Worm (Caenorhabditis elegans) whole organism, late embryonic: ENCODE results near the gene cyn-10.
A peak's percentile ranks its signal among the peaks of the same experiment; 100 is the strongest.

Experiments used
- C08G9.2 ChIP-seq: sonication (generic microtip); optimal IDR thresholded peaks from 2 replicates; lab custom pipeline; 2016; ENCODE audit warnings: mild to moderate bottlenecking, missing genetic modification characterization, moderate library complexity, missing compliant biosample characterization
- C38D4.7 ChIP-seq: fragments of 200-800 bp; sonication (Bioruptor generic); optimal IDR thresholded peaks from 2 replicates; lab custom pipeline; 2018; ENCODE audit warnings: mild to moderate bottlenecking, missing genetic modification characterization, moderate library complexity, missing compliant biosample characterization
- Y22D7AL.16 ChIP-seq: sonication (generic microtip); optimal IDR thresholded peaks from 2 replicates; lab custom pipeline; 2016; ENCODE audit warnings: missing genetic modification characterization, missing compliant biosample characterization
- ama-1 ChIP-seq: fragments of 150-350 bp; optimal IDR thresholded peaks from 2 replicates; lab custom pipeline; 2014
- ceh-19 ChIP-seq: fragments of 200-800 bp; sonication (Bioruptor generic); optimal IDR thresholded peaks from 2 replicates; lab custom pipeline; 2018; ENCODE audit warnings: mild to moderate bottlenecking, missing genetic modification characterization, missing compliant biosample characterization
- ceh-2 ChIP-seq: sonication (generic microtip); optimal IDR thresholded peaks from 2 replicates; lab custom pipeline; 2016; ENCODE audit warnings: missing genotype, missing genetic modification characterization, missing compliant biosample characterization
- ceh-30 ChIP-seq: fragments of 150-350 bp; optimal IDR thresholded peaks from 2 replicates; lab custom pipeline; 2014; ENCODE audit warnings: missing biosample characterization, missing genetic modification characterization
- ceh-31 ChIP-seq: sonication (generic microtip); optimal IDR thresholded peaks from 2 replicates; lab custom pipeline; 2016; ENCODE audit warnings: missing genetic modification characterization, missing compliant biosample characterization
- ceh-34 ChIP-seq: sonication (generic microtip); optimal IDR thresholded peaks from 2 replicates; lab custom pipeline; 2016; ENCODE audit warnings: mild to moderate bottlenecking, missing genetic modification characterization, missing compliant biosample characterization
- ceh-45 ChIP-seq: fragments of 200-800 bp; sonication (Bioruptor generic); IDR thresholded peaks from 2 replicates; pipeline ENCODE4 v1.3.6; 2022; ENCODE audit warnings: missing genetic modification reagents, missing genetic modification characterization, missing compliant biosample characterization
- ceh-48 ChIP-seq: sonication (generic microtip); optimal IDR thresholded peaks from 2 replicates; lab custom pipeline; 2016; ENCODE audit warnings: missing genetic modification characterization, inconsistent platforms, missing compliant biosample characterization
- ceh-6 ChIP-seq: fragments of 200-800 bp; sonication (Bioruptor generic); optimal IDR thresholded peaks from 2 replicates; lab custom pipeline; 2018; ENCODE audit warnings: mild to moderate bottlenecking, missing genetic modification characterization, missing compliant biosample characterization
- che-1 ChIP-seq: sonication (generic microtip); optimal IDR thresholded peaks from 2 replicates; lab custom pipeline; 2016; ENCODE audit warnings: mild to moderate bottlenecking, missing genetic modification characterization, missing compliant biosample characterization
- elt-2 ChIP-seq: sonication (generic microtip); optimal IDR thresholded peaks from 2 replicates; lab custom pipeline; 2016; ENCODE audit warnings: missing genetic modification reagents, missing genetic modification characterization, missing compliant biosample characterization
- eyg-1 ChIP-seq: sonication (generic microtip); optimal IDR thresholded peaks from 2 replicates; lab custom pipeline; 2016; ENCODE audit warnings: missing genotype, missing genetic modification characterization, missing compliant biosample characterization
- fkh-6 ChIP-seq: sonication (generic microtip); optimal IDR thresholded peaks from 2 replicates; lab custom pipeline; 2016; ENCODE audit warnings: missing genetic modification characterization, missing compliant biosample characterization
- gmeb-2 ChIP-seq: sonication (generic microtip); optimal IDR thresholded peaks from 2 replicates; lab custom pipeline; 2016; ENCODE audit warnings: missing genetic modification characterization, inconsistent platforms, missing compliant biosample characterization
- hlh-30 ChIP-seq: sonication (generic microtip); optimal IDR thresholded peaks from 2 replicates; lab custom pipeline; 2017; ENCODE audit warnings: antibody characterized with exemption, missing genetic modification characterization, missing compliant biosample characterization; ENCODE audit not compliant: insufficient read depth
- hlh-6 ChIP-seq: sonication (generic microtip); optimal IDR thresholded peaks from 2 replicates; lab custom pipeline; 2016; ENCODE audit warnings: missing genotype, missing genetic modification characterization, missing compliant biosample characterization
- mec-3 ChIP-seq: sonication (generic microtip); optimal IDR thresholded peaks from 2 replicates; lab custom pipeline; 2016; ENCODE audit warnings: borderline replicate concordance, missing genetic modification characterization, missing compliant biosample characterization
- nfya-1 ChIP-seq: sonication (generic microtip); optimal IDR thresholded peaks from 2 replicates; lab custom pipeline; 2017; ENCODE audit warnings: missing genetic modification characterization, mild to moderate bottlenecking, missing compliant biosample characterization, antibody characterized with exemption, moderate library complexity
- nhr-11 ChIP-seq: fragments of 150-350 bp; optimal IDR thresholded peaks from 2 replicates; lab custom pipeline; 2014; ENCODE audit warnings: missing biosample characterization, missing genetic modification characterization
- nhr-232 ChIP-seq: sonication (generic microtip); optimal IDR thresholded peaks from 2 replicates; lab custom pipeline; 2016; ENCODE audit warnings: missing genetic modification characterization, missing compliant biosample characterization
- pag-3 ChIP-seq: sonication (generic microtip); optimal IDR thresholded peaks from 2 replicates; lab custom pipeline; 2016; ENCODE audit warnings: missing compliant biosample characterization, missing genetic modification characterization, borderline replicate concordance
- pax-1 ChIP-seq: fragments of 150-350 bp; optimal IDR thresholded peaks from 2 replicates; lab custom pipeline; 2014; ENCODE audit warnings: missing biosample characterization, missing genetic modification characterization
- pqm-1 ChIP-seq: sonication (generic microtip); optimal IDR thresholded peaks from 2 replicates; lab custom pipeline; 2016; ENCODE audit warnings: missing genetic modification characterization, missing compliant biosample characterization
- sdc-2 ChIP-seq: sonication (generic microtip); optimal IDR thresholded peaks from 2 replicates; lab custom pipeline; 2016; ENCODE audit warnings: missing genotype, missing genetic modification characterization, missing compliant biosample characterization
- sox-4 ChIP-seq: sonication (generic microtip); optimal IDR thresholded peaks from 2 replicates; lab custom pipeline; 2017; ENCODE audit warnings: mild to moderate bottlenecking, missing genetic modification characterization, inconsistent platforms, missing compliant biosample characterization
- syd-9 ChIP-seq: sonication (generic microtip); optimal IDR thresholded peaks from 2 replicates; lab custom pipeline; 2016; ENCODE audit warnings: mild to moderate bottlenecking, missing genetic modification characterization, moderate library complexity, missing compliant biosample characterization
- unc-3 ChIP-seq, 2 experiments: fragments of 200-800 bp in 1 of 2; sonication (Bioruptor generic) in 1 of 2; sonication (generic microtip) in 1 of 2; conservative IDR thresholded peaks in 1 of 2; optimal IDR thresholded peaks in 1 of 2; 2 replicates each; pipeline versions ENCODE4 v1.3.6 to Lab custom; 2016 to 2022; ENCODE audit warnings: missing compliant biosample characterization in 2 of 2, missing genetic modification characterization in 2 of 2, missing genetic modification reagents in 1 of 2
- unc-42 ChIP-seq: sonication (generic microtip); optimal IDR thresholded peaks from 2 replicates; lab custom pipeline; 2016; ENCODE audit warnings: missing genotype, missing genetic modification characterization, missing compliant biosample characterization
- unc-55 ChIP-seq: sonication (generic microtip); optimal IDR thresholded peaks from 2 replicates; lab custom pipeline; 2017; ENCODE audit warnings: missing biosample characterization, missing genetic modification reagents, missing genetic modification characterization
- unc-86 ChIP-seq: sonication (generic microtip); optimal IDR thresholded peaks from 2 replicates; lab custom pipeline; 2016; ENCODE audit warnings: missing genetic modification characterization, missing compliant biosample characterization
- zip-5 ChIP-seq: sonication (generic microtip); optimal IDR thresholded peaks from 2 replicates; lab custom pipeline; 2016; ENCODE audit warnings: missing genetic modification characterization, missing compliant biosample characterization
- ztf-16 ChIP-seq: sonication (generic microtip); optimal IDR thresholded peaks from 2 replicates; lab custom pipeline; 2017; ENCODE audit warnings: missing genetic modification characterization, missing compliant biosample characterization

cyn-10 gene

ce11 chrII:6936528-6936927 is 23.4 kb upstream of the cyn-10 start:
- TF ChIP-seq sdc-2 (tag; lab: Kevin White, UChicago) (no peak), hlh-30 (tag; lab: Kevin White, UChicago) (no peak)

ce11 chrII:6935975-6936374 is 22.8 kb upstream of the cyn-10 start:
- TF ChIP-seq unc-55 (GFP tag; lab: Kevin White, UChicago), result peak; percentile 26
- TF ChIP-seq nfya-1 (tag; lab: Kevin White, UChicago), result no peak
- TF ChIP-seq, all 69 proteins: peak for 1

ce11 chrII:6934729-6935128 is 21.6 kb upstream of the cyn-10 start:
- TF ChIP-seq ceh-30 (no peak), hlh-30 (tag; lab: Kevin White, UChicago) (no peak), hlh-6 (tag; lab: Kevin White, UChicago) (no peak), syd-9 (no peak), che-1 (tag; lab: Kevin White, UChicago) (no peak), fkh-6 (no peak), pax-1 (tag; lab: Kevin White, UChicago) (no peak), unc-42 (tag; lab: Kevin White, UChicago) (no peak), C38D4.7 (GFP tag; lab: Kevin White, UChicago) (no peak), pag-3 (tag; lab: Kevin White, UChicago) (no peak), ceh-34 (tag; lab: Kevin White, UChicago) (peak; percentile 92), nhr-232 (tag; lab: Kevin White, UChicago) (no peak), zip-5 (tag; lab: Kevin White, UChicago) (no peak), ceh-31 (tag; lab: Kevin White, UChicago) (no peak), unc-3 (GFP tag; conservative IDR thresholded peaks at IDR 0.05; lab: Robert Waterston, UW) (no peak), unc-3 (tag; optimal IDR thresholded peaks at IDR 0.05; lab: Kevin White, UChicago) (no peak), sox-4 (no peak), ceh-19 (peak; percentile 25)

ce11 chrII:6932978-6933377 is 19.8 kb upstream of the cyn-10 start:
- TF ChIP-seq ceh-34 (tag; lab: Kevin White, UChicago) (no peak), Y22D7AL.16 (no peak), ceh-48 (tag; lab: Kevin White, UChicago) (no peak), nhr-11 (tag; lab: Kevin White, UChicago) (no peak), C08G9.2 (tag; lab: Kevin White, UChicago) (no peak)
- TF ChIP-seq, all 69 proteins: peak for 0

- TF ChIP-seq gmeb-2 (tag; lab: Kevin White, UChicago) (no peak), ceh-48 (tag; lab: Kevin White, UChicago) (no peak), unc-3 (GFP tag; conservative IDR thresholded peaks at IDR 0.05; lab: Robert Waterston, UW) (no peak), unc-3 (tag; optimal IDR thresholded peaks at IDR 0.05; lab: Kevin White, UChicago) (no peak), mec-3 (tag; lab: Kevin White, UChicago) (no peak), ztf-16 (tag; lab: Kevin White, UChicago) (no peak), C08G9.2 (tag; lab: Kevin White, UChicago) (no peak), pqm-1 (no peak), unc-42 (tag; lab: Kevin White, UChicago) (no peak), ceh-2 (tag; lab: Kevin White, UChicago) (no peak), ceh-6 (GFP tag; lab: Kevin White, UChicago) (no peak), Y22D7AL.16 (no peak), elt-2 (tag; lab: Kevin White, UChicago) (no peak), hlh-30 (tag; lab: Kevin White, UChicago) (no peak)
These were observed 16.9 kb upstream of the cyn-10 start for ce11 chrII:6930072-6930471.

DNA sequence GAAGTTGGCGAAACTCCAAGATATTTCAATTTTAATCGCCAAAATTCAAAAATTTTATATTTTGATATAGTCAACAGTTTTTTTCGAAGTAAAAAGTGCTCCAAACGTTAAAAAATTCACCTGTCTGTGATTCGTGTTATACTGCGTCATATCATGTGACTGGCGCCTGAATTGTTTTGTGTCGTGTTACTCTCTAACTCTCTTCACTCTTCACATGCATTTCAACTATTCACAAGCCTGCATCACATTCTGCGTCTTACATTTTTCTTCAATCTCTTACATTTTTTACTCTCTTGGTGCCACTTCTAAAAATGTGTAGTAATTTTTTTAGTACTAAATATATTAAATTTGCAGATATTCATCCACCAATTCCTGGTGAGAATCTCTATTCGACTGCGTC is 15.3 kb upstream of the cyn-10 start, which contains the start of gene flcn-1:
TSS of gene flcn-1 (plus strand) at position 348 of the 400 bp plus-strand sequence.
- TF ChIP-seq C38D4.7 (GFP tag; lab: Kevin White, UChicago) (no peak), hlh-30 (tag; lab: Kevin White, UChicago) (peak; percentile 66), ceh-45 (GFP tag; lab: Robert Waterston, UW) (no peak), unc-86 (tag; lab: Kevin White, UChicago) (no peak), ceh-31 (tag; lab: Kevin White, UChicago) (no peak), ama-1 (lab: Kevin White, UChicago) (no peak), pag-3 (tag; lab: Kevin White, UChicago) (no peak), eyg-1 (tag; lab: Kevin White, UChicago) (no peak)
- TF ChIP-seq, all 69 proteins: peak for 1
